Fruit fly (Drosophila melanogaster): ENCODE results near the gene CCHa1.

CCHa1 gene

dm6 chr3R:14116088-14116487 lies 19.5 kb upstream of the CCHa1 start:
- TF ChIP-seq D1 (tag; optimal IDR thresholded peaks at IDR 0.05): no peak
- no peak for TF ChIP-seq CG9948 (tag; optimal IDR thresholded peaks at IDR 0.05)
- TF ChIP-seq CG14655 (GFP tag; optimal IDR thresholded peaks at IDR 0.05): no peak
- no peak for TF ChIP-seq Snoo (tag; optimal IDR thresholded peaks at IDR 0.05)
- TF ChIP-seq fd96Ca (GFP tag; IDR thresholded peaks at IDR 0.05): no peak
- no peak for TF ChIP-seq CG8159 (tag; optimal IDR thresholded peaks at IDR 0.05)

dm6 chr3R:14112066-14112465 lies 15.4 kb upstream of the CCHa1 start, which contains the start of gene CG14357:
Gene CG14357 (minus strand): TSS chr3R:14112166.
- TF ChIP-seq Pif1A (GFP tag; optimal IDR thresholded peaks at IDR 0.05) (no peak), CG15710 (tag; optimal IDR thresholded peaks at IDR 0.05) (no peak), Snoo (tag; optimal IDR thresholded peaks at IDR 0.05) (no peak), EcR (GFP tag; optimal IDR thresholded peaks at IDR 0.05) (no peak), Pif1B (GFP tag; optimal IDR thresholded peaks at IDR 0.05) (no peak), CG10348 (GFP tag; IDR thresholded peaks at IDR 0.05) (no peak), CG8159 (tag; optimal IDR thresholded peaks at IDR 0.05) (no peak), gl (tag; optimal IDR thresholded peaks at IDR 0.05) (no peak), CG4496 (GFP tag; IDR thresholded peaks at IDR 0.05) (no peak), CG32121 (GFP tag; IDR thresholded peaks at IDR 0.05) (no peak), CG9948 (tag; optimal IDR thresholded peaks at IDR 0.05) (no peak), CG34367 (tag; optimal IDR thresholded peaks at IDR 0.05) (no peak), rn (GFP tag; IDR thresholded peaks at IDR 0.05) (no peak), fd96Ca (GFP tag; IDR thresholded peaks at IDR 0.05) (no peak), CG13204 (GFP tag; optimal IDR thresholded peaks at IDR 0.05) (no peak)

- TF ChIP-seq Pif1B (GFP tag; optimal IDR thresholded peaks at IDR 0.05) (no peak), D1 (tag; optimal IDR thresholded peaks at IDR 0.05) (no peak), CG32121 (GFP tag; IDR thresholded peaks at IDR 0.05) (no peak), Snoo (tag; optimal IDR thresholded peaks at IDR 0.05) (no peak), gl (tag; optimal IDR thresholded peaks at IDR 0.05) (no peak), EcR (GFP tag; optimal IDR thresholded peaks at IDR 0.05) (no peak), rn (GFP tag; IDR thresholded peaks at IDR 0.05) (no peak), CG13204 (GFP tag; optimal IDR thresholded peaks at IDR 0.05) (no peak), CG12605 (GFP tag; IDR thresholded peaks at IDR 0.05) (no peak), CG14655 (GFP tag; optimal IDR thresholded peaks at IDR 0.05) (no peak), CG8159 (tag; optimal IDR thresholded peaks at IDR 0.05) (no peak), CG17806 (tag; optimal IDR thresholded peaks at IDR 0.05) (no peak), CG9948 (tag; optimal IDR thresholded peaks at IDR 0.05) (no peak), CG8301 (tag; optimal IDR thresholded peaks at IDR 0.05) (no peak), CG4496 (GFP tag; IDR thresholded peaks at IDR 0.05) (no peak), Ets98B (GFP tag; IDR thresholded peaks at IDR 0.05) (no peak), CG15710 (tag; optimal IDR thresholded peaks at IDR 0.05) (no peak), CG34367 (tag; optimal IDR thresholded peaks at IDR 0.05) (no peak), fd96Ca (GFP tag; IDR thresholded peaks at IDR 0.05) (no peak), CG10348 (GFP tag; IDR thresholded peaks at IDR 0.05) (no peak)
Observed at dm6 chr3R:14109145-14109544, 12.5 kb upstream of the CCHa1 start, which contains the start of gene Or88a. Gene Or88a (plus strand): TSS chr3R:14109445.

- no peak for TF ChIP-seq gl (tag; optimal IDR thresholded peaks at IDR 0.05)
- peak; percentile 74 for TF ChIP-seq CG32121 (GFP tag; IDR thresholded peaks at IDR 0.05)
- TF ChIP-seq CG8159 (tag; optimal IDR thresholded peaks at IDR 0.05): peak; percentile 20
- peak; percentile 68; the same call in 2 of the 3 replicates for TF ChIP-seq fd96Ca (GFP tag; IDR thresholded peaks at IDR 0.05)
- TF ChIP-seq Snoo (tag; optimal IDR thresholded peaks at IDR 0.05): no peak
- peak; percentile 70 for TF ChIP-seq CG12605 (GFP tag; IDR thresholded peaks at IDR 0.05)
- TF ChIP-seq CG34367 (tag; optimal IDR thresholded peaks at IDR 0.05): no peak
- TF ChIP-seq Pif1B (GFP tag; optimal IDR thresholded peaks at IDR 0.05): peak; percentile 8
- 0 out of 2 replicates have a peak, but pooled peaks have one; percentile 35 for TF ChIP-seq rn (GFP tag; IDR thresholded peaks at IDR 0.05)
- TF ChIP-seq CG14655 (GFP tag; optimal IDR thresholded peaks at IDR 0.05): peak; percentile 40
- TF ChIP-seq D1 (tag; optimal IDR thresholded peaks at IDR 0.05): peak; percentile 14
- TF ChIP-seq Pif1A (GFP tag; optimal IDR thresholded peaks at IDR 0.05): peak; percentile 14
- peak; percentile 60; the same call in 2 of the 3 replicates for TF ChIP-seq CG4496 (GFP tag; IDR thresholded peaks at IDR 0.05)
- TF ChIP-seq Ets98B (GFP tag; IDR thresholded peaks at IDR 0.05): peak; percentile 70; the same call in 1 of the 2 replicates
- TF ChIP-seq CG9948 (tag; optimal IDR thresholded peaks at IDR 0.05): peak; percentile 16
Observed at dm6 chr3R:14108158-14108921, 11.7 kb upstream of the CCHa1 start, which contains the start of gene CG12402. Gene CG12402 (minus strand): TSS chr3R:14108321.

- TF ChIP-seq CG13204 (GFP tag; optimal IDR thresholded peaks at IDR 0.05) (no peak), CG9948 (tag; optimal IDR thresholded peaks at IDR 0.05) (no peak), D1 (tag; optimal IDR thresholded peaks at IDR 0.05) (no peak), Pif1A (GFP tag; optimal IDR thresholded peaks at IDR 0.05) (no peak), CG14655 (GFP tag; optimal IDR thresholded peaks at IDR 0.05) (no peak)
Observed at dm6 chr3R:14107597-14107996, 11.0 kb upstream of the CCHa1 start.

- no peak for TF ChIP-seq Pif1A (GFP tag; optimal IDR thresholded peaks at IDR 0.05)
- TF ChIP-seq Pif1B (GFP tag; optimal IDR thresholded peaks at IDR 0.05): no peak
- no peak for TF ChIP-seq EcR (GFP tag; optimal IDR thresholded peaks at IDR 0.05)
- no peak for TF ChIP-seq CG15710 (tag; optimal IDR thresholded peaks at IDR 0.05)
- no peak for TF ChIP-seq Ets98B (GFP tag; IDR thresholded peaks at IDR 0.05)
- TF ChIP-seq CG32121 (GFP tag; IDR thresholded peaks at IDR 0.05): no peak
- TF ChIP-seq CG14655 (GFP tag; optimal IDR thresholded peaks at IDR 0.05): no peak
- TF ChIP-seq gl (tag; optimal IDR thresholded peaks at IDR 0.05): no peak
Observed at dm6 chr3R:14103022-14103421, 6.4 kb upstream of the CCHa1 start, which contains the start of gene PK1-R. Gene PK1-R (minus strand): TSS chr3R:14103122.
